Worm (Caenorhabditis elegans) whole organism, young adult: ENCODE data around the gene Y46D2A.1.

Experiments
- ZK185.1 ChIP-seq: sonication (generic microtip); optimal IDR thresholded peaks from 2 replicates; lab custom pipeline; 2016; ENCODE audit warnings: mild to moderate bottlenecking, missing genetic modification characterization, missing compliant biosample characterization; ENCODE audit not compliant: poor library complexity, severe bottlenecking
- snpc-4 ChIP-seq, 5 experiments: fragments of 150-350 bp in 1 of 5; sonication (generic microtip) in 4 of 5; optimal IDR thresholded peaks; 2 replicates each; lab custom pipeline; 2014 to 2018; ENCODE audit warnings: missing genetic modification characterization in 5 of 5, missing biosample characterization in 3 of 5, antibody characterized with exemption in 2 of 5, mild to moderate bottlenecking in 2 of 5, missing compliant biosample characterization in 2 of 5, missing genotype in 2 of 5, moderate library complexity in 2 of 5, missing genetic modification reagents in 1 of 5
- tbx-9 ChIP-seq: sonication (generic microtip); optimal IDR thresholded peaks from 2 replicates; lab custom pipeline; 2016; ENCODE audit warnings: borderline replicate concordance, missing genetic modification characterization, inconsistent platforms, missing compliant biosample characterization
- ztf-28 ChIP-seq: fragments of 200-800 bp; sonication (Bioruptor generic); IDR thresholded peaks from 2 replicates; pipeline ENCODE4 v1.3.6; 2022; ENCODE audit warnings: missing genetic modification reagents, missing genetic modification characterization, missing compliant biosample characterization
- ztf-6 ChIP-seq: fragments of 200-800 bp; sonication (Bioruptor generic); IDR thresholded peaks from 2 replicates; pipeline ENCODE4 v1.3.6; 2022; ENCODE audit warnings: missing genetic modification reagents, missing genetic modification characterization, missing compliant biosample characterization

ce11 chrII:3287073-3287472, 35.3 kb upstream of the Y46D2A.1 start, which contains the start of gene sri-63:
- no peak for TF ChIP-seq ZK185.1 (tag; lab: Kevin White, UChicago)
- no peak for TF ChIP-seq tbx-9 (tag; lab: Kevin White, UChicago)
- no peak for TF ChIP-seq ztf-6 (GFP tag; lab: Robert Waterston, UW)
- no peak for TF ChIP-seq ztf-28 (GFP tag; lab: Robert Waterston, UW)
- TF ChIP-seq snpc-4 (GFP tag; optimal IDR thresholded peaks at IDR 0.05; lab: Kevin White, UChicago): no peak
- TF ChIP-seq snpc-4 (tag; optimal IDR thresholded peaks at IDR 0.05; lab: Kevin White, UChicago): no peak
